Fruit fly (Drosophila melanogaster) whole organism, embryonic: ENCODE results near the gene CG31099.

Source experiments
- Bgb ChIP-seq: fragments of 200-800 bp; sonication (Bioruptor generic); IDR thresholded peaks from 2 replicates; pipeline ENCODE4 v1.3.6; 2022; ENCODE audit warnings: missing biosample characterization, missing genetic modification characterization; ENCODE audit not compliant: partially characterized antibody
- CG10321 ChIP-seq: fragments of 200-800 bp; sonication (Bioruptor generic); IDR thresholded peaks from 2 replicates; pipeline ENCODE4 v1.3.6; 2022; ENCODE audit warnings: missing biosample characterization, missing genetic modification characterization
- CG10543 ChIP-seq: fragments of 200-800 bp; sonication (Bioruptor generic); optimal IDR thresholded peaks from 3 replicates; lab custom pipeline; 2017; ENCODE audit warnings: missing biosample characterization, mild to moderate bottlenecking, missing genetic modification characterization, moderate library complexity
- CG12769 ChIP-seq: fragments of 200-800 bp; sonication (Bioruptor generic); optimal IDR thresholded peaks from 2 replicates; lab custom pipeline; 2019; ENCODE audit warnings: missing biosample characterization, mild to moderate bottlenecking, missing genetic modification characterization, moderate library complexity
- CG15514 ChIP-seq: fragments of 200-800 bp; sonication (Bioruptor generic); optimal IDR thresholded peaks from 3 replicates; lab custom pipeline; 2017; ENCODE audit warnings: missing biosample characterization, missing genetic modification characterization, mild to moderate bottlenecking, moderate library complexity, missing genetic modification reagents
- CG17612 ChIP-seq: fragments of 200-800 bp; sonication (Bioruptor generic); IDR thresholded peaks from 2 replicates; pipeline ENCODE4 v1.3.6; 2022; ENCODE audit warnings: missing biosample characterization, missing genetic modification characterization
- CG17912 ChIP-seq: fragments of 200-800 bp; sonication (Bioruptor generic); optimal IDR thresholded peaks from 2 replicates; lab custom pipeline; 2018; ENCODE audit warnings: missing biosample characterization, mild to moderate bottlenecking, missing genetic modification characterization
- CG18599 ChIP-seq: fragments of 200-800 bp; sonication (Bioruptor generic); optimal IDR thresholded peaks from 3 replicates; lab custom pipeline; 2017; ENCODE audit warnings: missing biosample characterization, missing genetic modification characterization, mild to moderate bottlenecking, moderate library complexity, missing genetic modification reagents
- CG30403 ChIP-seq: fragments of 200-800 bp; sonication (Bioruptor generic); optimal IDR thresholded peaks from 3 replicates; lab custom pipeline; 2016; ENCODE audit warnings: missing biosample characterization, missing genetic modification characterization
- CG34376 ChIP-seq: fragments of 200-800 bp; sonication (Bioruptor generic); optimal IDR thresholded peaks from 2 replicates; lab custom pipeline; 2018; ENCODE audit warnings: missing biosample characterization, mild to moderate bottlenecking, missing genetic modification characterization
- CG4424 ChIP-seq: fragments of 200-800 bp; sonication (Bioruptor generic); optimal IDR thresholded peaks from 3 replicates; lab custom pipeline; 2016; ENCODE audit warnings: missing biosample characterization, missing genetic modification characterization
- CG5180 ChIP-seq: fragments of 200-800 bp; sonication (Bioruptor generic); optimal IDR thresholded peaks from 3 replicates; lab custom pipeline; 2017; ENCODE audit warnings: missing biosample characterization, missing genetic modification characterization, mild to moderate bottlenecking, moderate library complexity, missing genetic modification reagents
- CG6272 ChIP-seq: fragments of 200-800 bp; sonication (Bioruptor generic); IDR thresholded peaks from 2 replicates; pipeline ENCODE4 v1.3.6; 2022; ENCODE audit warnings: missing biosample characterization, missing genetic modification characterization
- CG7786 ChIP-seq: fragments of 200-800 bp; sonication (Bioruptor generic); optimal IDR thresholded peaks from 2 replicates; lab custom pipeline; 2016; ENCODE audit warnings: missing biosample characterization, missing genetic modification characterization
- CG8359 ChIP-seq: fragments of 200-800 bp; sonication (Bioruptor generic); optimal IDR thresholded peaks from 2 replicates; lab custom pipeline; 2017; ENCODE audit warnings: missing biosample characterization, mild to moderate bottlenecking, missing genetic modification characterization, borderline replicate concordance
- CrebB ChIP-seq: fragments of 200-800 bp; sonication (Bioruptor generic); optimal IDR thresholded peaks from 3 replicates; lab custom pipeline; 2018; ENCODE audit warnings: missing biosample characterization, mild to moderate bottlenecking, missing genetic modification characterization
- D ChIP-seq, 2 experiments: fragments of 200-800 bp in 1 of 2; fragments of >200 bp in 1 of 2; sonication (Bioruptor generic) in 1 of 2; optimal IDR thresholded peaks; 2 replicates in 1 of 2; 3 replicates in 1 of 2; lab custom pipeline; 2017; ENCODE audit warnings: mild to moderate bottlenecking in 1 of 2, missing biosample characterization in 1 of 2, missing genetic modification characterization in 1 of 2, missing genetic modification reagents in 1 of 2
- Dbx ChIP-seq: fragments of 200-800 bp; sonication (Bioruptor generic); IDR thresholded peaks from 3 replicates; pipeline ENCODE4 v1.3.6; 2022; ENCODE audit warnings: missing biosample characterization, missing genetic modification characterization
- Deaf1 ChIP-seq: fragments of 200-800 bp; optimal IDR thresholded peaks from 3 replicates; lab custom pipeline; 2019; ENCODE audit warnings: missing biosample characterization, mild to moderate bottlenecking, missing genetic modification characterization, moderate library complexity
- Dfd ChIP-seq, 2 experiments: fragments of >200 bp; optimal IDR thresholded peaks; 2 replicates each; lab custom pipeline; 2017; ENCODE audit warnings: missing biosample characterization in 2 of 2, missing genetic modification characterization in 2 of 2
- Drgx ChIP-seq: fragments of 200-800 bp; sonication (Bioruptor generic); IDR thresholded peaks from 2 replicates; pipeline ENCODE4 v1.3.6; 2022; ENCODE audit warnings: missing biosample characterization, missing genetic modification characterization
- NFAT ChIP-seq: fragments of 200-800 bp; sonication (Bioruptor generic); IDR thresholded peaks from 2 replicates; pipeline ENCODE4 v1.3.6; 2022; ENCODE audit warnings: missing biosample characterization, missing genetic modification characterization
- Nf-YC ChIP-seq: fragments of 200-800 bp; optimal IDR thresholded peaks from 3 replicates; lab custom pipeline; 2019; ENCODE audit warnings: missing biosample characterization, mild to moderate bottlenecking, missing genetic modification characterization, moderate library complexity
- Spps ChIP-seq: fragments of 200-800 bp; sonication (Bioruptor generic); optimal IDR thresholded peaks from 2 replicates; lab custom pipeline; 2018; ENCODE audit warnings: missing biosample characterization, mild to moderate bottlenecking, missing genetic modification characterization
- Xrp1 ChIP-seq: fragments of 200-800 bp; sonication (Bioruptor generic); IDR thresholded peaks from 2 replicates; pipeline ENCODE4 v1.3.6; 2022; ENCODE audit warnings: missing biosample characterization, missing genetic modification characterization
- az2 ChIP-seq: fragments of 200-800 bp; sonication (Bioruptor generic); optimal IDR thresholded peaks from 3 replicates; lab custom pipeline; 2016; ENCODE audit warnings: missing biosample characterization, missing genetic modification characterization
- bab2 ChIP-seq: fragments of 200-800 bp; sonication (Bioruptor generic); optimal IDR thresholded peaks from 2 replicates; lab custom pipeline; 2016; ENCODE audit warnings: missing biosample characterization, missing genetic modification characterization
- bbx ChIP-seq: fragments of 200-800 bp; sonication (Bioruptor generic); IDR thresholded peaks from 2 replicates; pipeline ENCODE4 v1.3.6; 2022; ENCODE audit warnings: missing biosample characterization, missing genetic modification characterization; ENCODE audit not compliant: partially characterized antibody
- chinmo ChIP-seq: fragments of 200-800 bp; sonication (Bioruptor generic); IDR thresholded peaks from 4 replicates; pipeline ENCODE4 v1.3.6; 2022; ENCODE audit warnings: missing biosample characterization, missing genetic modification characterization; ENCODE audit not compliant: partially characterized antibody
- ci ChIP-seq: fragments of 200-800 bp; sonication (Bioruptor generic); IDR thresholded peaks from 3 replicates; pipeline ENCODE4 v1.3.6; 2022; ENCODE audit warnings: missing biosample characterization, missing genetic modification characterization
- crol ChIP-seq: fragments of 200-800 bp; sonication (Bioruptor generic); IDR thresholded peaks from 2 replicates; pipeline ENCODE4 v1.3.6; 2022; ENCODE audit warnings: missing biosample characterization, missing genetic modification characterization
- esg ChIP-seq: fragments of 200-800 bp; sonication (Bioruptor generic); conservative IDR thresholded peaks from 2 replicates; pipeline ENCODE4 v1.3.6; 2022; ENCODE audit warnings: missing biosample characterization, missing genetic modification characterization
- grn ChIP-seq: fragments of 200-800 bp; sonication (Bioruptor generic); optimal IDR thresholded peaks from 3 replicates; lab custom pipeline; 2017; ENCODE audit warnings: missing biosample characterization, missing genetic modification characterization
- ind ChIP-seq: fragments of 200-800 bp; sonication (Bioruptor generic); optimal IDR thresholded peaks from 3 replicates; lab custom pipeline; 2016; ENCODE audit warnings: missing biosample characterization, missing genetic modification characterization
- kni ChIP-seq: fragments of 200-800 bp; sonication (Bioruptor generic); optimal IDR thresholded peaks from 3 replicates; lab custom pipeline; 2017; ENCODE audit warnings: mild to moderate bottlenecking, missing biosample characterization, missing genetic modification reagents, missing genetic modification characterization
- row ChIP-seq: fragments of 200-800 bp; sonication (Bioruptor generic); IDR thresholded peaks from 3 replicates; pipeline ENCODE4 v1.3.6; 2022; ENCODE audit warnings: missing biosample characterization, missing genetic modification characterization
- schlank ChIP-seq: fragments of 200-800 bp; sonication (Bioruptor generic); optimal IDR thresholded peaks from 2 replicates; lab custom pipeline; 2018; ENCODE audit warnings: missing biosample characterization, mild to moderate bottlenecking, missing genetic modification characterization
- sens ChIP-seq: fragments of 200-800 bp; sonication (Bioruptor generic); peaks from one replicate; lab custom pipeline; 2016; ENCODE audit warnings: missing biosample characterization, missing genetic modification characterization
- twi ChIP-seq: fragments of 200-800 bp; optimal IDR thresholded peaks from 2 replicates; lab custom pipeline; 2019; ENCODE audit warnings: missing biosample characterization, mild to moderate bottlenecking, missing genetic modification characterization, moderate library complexity
- vvl ChIP-seq: fragments of 200-800 bp; sonication (Bioruptor generic); IDR thresholded peaks from 2 replicates; pipeline ENCODE4 v1.3.6; 2022; ENCODE audit warnings: missing biosample characterization, missing genetic modification characterization
- wek ChIP-seq: fragments of 200-800 bp; sonication (Bioruptor generic); optimal IDR thresholded peaks from 3 replicates; lab custom pipeline; 2018; ENCODE audit warnings: missing biosample characterization, mild to moderate bottlenecking, missing genetic modification characterization, moderate library complexity

The CG31099 gene

DNA sequence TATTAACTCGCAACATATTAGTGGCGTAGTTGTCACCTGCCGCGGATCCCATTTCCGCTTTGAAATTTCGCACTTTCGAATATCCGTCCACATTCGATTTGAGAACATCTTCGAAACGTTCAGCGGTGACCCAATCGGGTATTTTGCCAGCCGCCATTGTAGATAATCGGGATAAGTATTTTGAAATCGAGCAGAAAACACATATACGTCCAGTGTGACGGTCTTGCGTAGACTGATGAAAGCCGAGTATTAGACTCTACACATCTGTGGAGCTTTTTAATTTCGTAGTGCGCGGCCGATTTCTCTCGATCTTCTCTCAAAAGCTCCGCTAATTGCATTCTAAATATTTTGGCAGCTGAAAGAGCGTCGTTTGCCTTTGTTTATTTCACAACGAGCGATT, 18.3 kb upstream of the CG31099 start, which contains the start of gene CHKov1 (continued):
- peak; percentile 50 for TF ChIP-seq Deaf1 (tag; lab: Kevin White, UChicago)
- no peak for TF ChIP-seq esg (GFP tag; lab: Robert Waterston, UW)
- TF ChIP-seq bab2 = no peak
- TF ChIP-seq CG17912 (GFP tag; lab: Kevin White, UChicago) = no peak
- TF ChIP-seq CG18599 = no peak
- TF ChIP-seq Dbx (GFP tag; lab: Robert Waterston, UW) = no peak
- no peak for TF ChIP-seq CG5180 (GFP tag; lab: Kevin White, UChicago)
- TF ChIP-seq grn = peak; percentile 17
- TF ChIP-seq CG10543 (GFP tag; lab: Kevin White, UChicago) = peak; percentile 11
- TF ChIP-seq wek (GFP tag; lab: Kevin White, UChicago) = no peak
- no peak for TF ChIP-seq Nf-YC (tag; lab: Kevin White, UChicago)
- TF ChIP-seq ci (GFP tag; lab: Robert Waterston, UW) = peak; percentile 56; the same call in 2 of the 3 replicates
- TF ChIP-seq vvl = 0 out of 2 replicates have a peak, but pooled peaks have one; percentile 21
- peak; percentile 47 for TF ChIP-seq sens (GFP tag; lab: Kevin White, UChicago)
- TF ChIP-seq CG6272 (GFP tag; lab: Robert Waterston, UW) = no peak
- TF ChIP-seq CG4424 (GFP tag; lab: Kevin White, UChicago) = no peak
- peak; percentile 30; the same call in 1 of the 2 replicates for TF ChIP-seq Bgb (GFP tag; lab: Robert Waterston, UW)
- TF ChIP-seq CrebB (tag; lab: Kevin White, UChicago) = peak; percentile 26
- 0 out of 2 replicates have a peak, but pooled peaks have one; percentile 17 for TF ChIP-seq CG17612 (GFP tag; lab: Robert Waterston, UW)
- TF ChIP-seq D (optimal IDR thresholded peaks at IDR 0.05; lab: Kevin White, UChicago) = no peak
- no peak for TF ChIP-seq D (GFP tag; optimal IDR thresholded peaks at IDR 0.05; lab: Kevin White, UChicago)
- TF ChIP-seq Xrp1 (GFP tag; lab: Robert Waterston, UW) = no peak
- TF ChIP-seq Dfd (GFP tag; optimal IDR thresholded peaks at IDR 0.05; lab: Kevin White, UChicago) = no peak
- TF ChIP-seq CG30403 (GFP tag; lab: Kevin White, UChicago) = no peak
- TF ChIP-seq CG7786 = no peak
- no peak for TF ChIP-seq CG12769 (tag; lab: Kevin White, UChicago)
- TF ChIP-seq twi = no peak
- TF ChIP-seq az2 (GFP tag; lab: Kevin White, UChicago) = no peak
- TF ChIP-seq CG10321 = no peak
- TF ChIP-seq row = 0 out of 3 replicates have a peak, but pooled peaks have one; percentile 1
- TF ChIP-seq CG15514 (GFP tag; lab: Kevin White, UChicago) = peak; percentile 24
- no peak for TF ChIP-seq schlank (tag; lab: Kevin White, UChicago)
- TF ChIP-seq NFAT (GFP tag; lab: Robert Waterston, UW) = peak; percentile 23; the same call in 1 of the 2 replicates
- TF ChIP-seq Spps (tag; lab: Kevin White, UChicago) = no peak
- peak; percentile 39; the same call in 1 of the 2 replicates for TF ChIP-seq bbx (GFP tag; lab: Robert Waterston, UW)
- TF ChIP-seq Drgx (GFP tag; lab: Robert Waterston, UW) = peak; percentile 39; the same call in 1 of the 2 replicates
- TF ChIP-seq kni (GFP tag; lab: Kevin White, UChicago) = no peak
- 0 out of 4 replicates have a peak, but pooled peaks have one; percentile 40 for TF ChIP-seq chinmo (GFP tag; lab: Robert Waterston, UW)
- TF ChIP-seq ind (GFP tag; lab: Kevin White, UChicago) = no peak
- peak; percentile 52 for TF ChIP-seq CG34376
- no peak for TF ChIP-seq crol (GFP tag; lab: Robert Waterston, UW)
- no peak for TF ChIP-seq CG8359 (GFP tag; lab: Kevin White, UChicago)
